Fruit fly (Drosophila melanogaster): Measurements from ENCODE around the gene CG7271.
A peak's percentile ranks its signal among the peaks of the same experiment; 100 is the strongest.

The CG7271 gene

dm6 chr3L:18622422-18622739, 33.8 kb downstream of the CG7271 start, which contains the start of gene bora (continued):
- no peak for TF ChIP-seq CG10366 (GFP tag; IDR thresholded peaks at IDR 0.05)
- no peak for TF ChIP-seq CG43689 (GFP tag; IDR thresholded peaks at IDR 0.05)
- TF ChIP-seq CG30431 (GFP tag; optimal IDR thresholded peaks at IDR 0.05), result no peak
- no peak for TF ChIP-seq Abd-B (GFP tag; optimal IDR thresholded peaks at IDR 0.05)
- no peak for TF ChIP-seq hbn (GFP tag; IDR thresholded peaks at IDR 0.05; ENCODE audit: partially characterized antibody)
- no peak for TF ChIP-seq btn (GFP tag; optimal IDR thresholded peaks at IDR 0.05)
- no peak for TF ChIP-seq ems (GFP tag; optimal IDR thresholded peaks at IDR 0.05)
- no peak for TF ChIP-seq Lhr (GFP tag; optimal IDR thresholded peaks at IDR 0.05)
- TF ChIP-seq CG14860 (GFP tag; IDR thresholded peaks at IDR 0.05; ENCODE audit: partially characterized antibody), result 0 out of 3 replicates have a peak, but pooled peaks have one; percentile 24
- peak; percentile 90 for TF ChIP-seq sens (GFP tag)
- TF ChIP-seq CG34376 (GFP tag; optimal IDR thresholded peaks at IDR 0.05), result no peak
- TF ChIP-seq Rx (GFP tag; IDR thresholded peaks at IDR 0.05), result 0 out of 2 replicates have a peak, but pooled peaks have one; percentile 9
- TF ChIP-seq CG14441 (GFP tag; IDR thresholded peaks at IDR 0.05), result no peak
- no peak for TF ChIP-seq CG32772 (GFP tag; IDR thresholded peaks at IDR 0.05)
- TF ChIP-seq pros (GFP tag; optimal IDR thresholded peaks at IDR 0.05), result no peak
- TF ChIP-seq CG17568 (GFP tag; optimal IDR thresholded peaks at IDR 0.05), result no peak
- TF ChIP-seq trem (tag; optimal IDR thresholded peaks at IDR 0.05), result peak; percentile 17
- no peak for TF ChIP-seq CG11695 (GFP tag; IDR thresholded peaks at IDR 0.05)
- no peak for TF ChIP-seq emc (GFP tag; optimal IDR thresholded peaks at IDR 0.05)
- TF ChIP-seq CG31224 (GFP tag; IDR thresholded peaks at IDR 0.05), result no peak
- TF ChIP-seq knrl (GFP tag; IDR thresholded peaks at IDR 0.05; ENCODE audit: partially characterized antibody), result 0 out of 3 replicates have a peak, but pooled peaks have one; percentile 29
- TF ChIP-seq Nf-YC (tag; optimal IDR thresholded peaks at IDR 0.05), result no peak
- no peak for TF ChIP-seq Gsc (GFP tag; IDR thresholded peaks at IDR 0.05)
- peak; percentile 61 for TF ChIP-seq gfzf (GFP tag; optimal IDR thresholded peaks at IDR 0.05)
- TF ChIP-seq h (optimal IDR thresholded peaks at IDR 0.05), result no peak
- peak; percentile 92 for TF ChIP-seq Myb (GFP tag; optimal IDR thresholded peaks at IDR 0.05)
- TF ChIP-seq tup (GFP tag; optimal IDR thresholded peaks at IDR 0.05), result no peak
- no peak for TF ChIP-seq CG17385 (GFP tag; optimal IDR thresholded peaks at IDR 0.05)
- no peak for TF ChIP-seq salm (tag; optimal IDR thresholded peaks at IDR 0.05)
- TF ChIP-seq CG2129 (GFP tag; IDR thresholded peaks at IDR 0.05; ENCODE audit: partially characterized antibody), result no peak
- TF ChIP-seq schlank (tag; optimal IDR thresholded peaks at IDR 0.05), result no peak
- no peak for TF ChIP-seq CG9609 (GFP tag; optimal IDR thresholded peaks at IDR 0.05)
- TF ChIP-seq esg (GFP tag; conservative IDR thresholded peaks at IDR 0.05), result no peak
- no peak for TF ChIP-seq pita (GFP tag; optimal IDR thresholded peaks at IDR 0.05)
- TF ChIP-seq Sox100B (GFP tag; optimal IDR thresholded peaks at IDR 0.05), result no peak
- no peak for TF ChIP-seq C15 (GFP tag; IDR thresholded peaks at IDR 0.05)
- TF ChIP-seq Hr78 (GFP tag; optimal IDR thresholded peaks at IDR 0.05), result no peak
- TF ChIP-seq Dref (GFP tag; IDR thresholded peaks at IDR 0.05), result peak; percentile 61
- TF ChIP-seq sqz (GFP tag; optimal IDR thresholded peaks at IDR 0.05), result no peak
- TF ChIP-seq vfl (GFP tag; optimal IDR thresholded peaks at IDR 0.05), result no peak
- no peak for TF ChIP-seq CHES-1-like (GFP tag; optimal IDR thresholded peaks at IDR 0.05)
- no peak for TF ChIP-seq Adf1 (GFP tag; IDR thresholded peaks at IDR 0.05)
- TF ChIP-seq CG4360 (GFP tag; IDR thresholded peaks at IDR 0.05), result no peak
- TF ChIP-seq Elba2 (GFP tag; optimal IDR thresholded peaks at IDR 0.05), result no peak
- TF ChIP-seq CG12155 (GFP tag; optimal IDR thresholded peaks at IDR 0.05), result no peak
- no peak for TF ChIP-seq Bdp1 (GFP tag; optimal IDR thresholded peaks at IDR 0.05)
- TF ChIP-seq D19B (GFP tag; optimal IDR thresholded peaks at IDR 0.05), result no peak
- no peak for TF ChIP-seq CG6813 (GFP tag; optimal IDR thresholded peaks at IDR 0.05)
- TF ChIP-seq CG9817 (tag; optimal IDR thresholded peaks at IDR 0.05), result no peak
- TF ChIP-seq CG1024 (GFP tag; IDR thresholded peaks at IDR 0.05), result no peak
- peak; percentile 24; the same call in 1 of the 3 replicates for TF ChIP-seq CG16813 (GFP tag; IDR thresholded peaks at IDR 0.05; ENCODE audit: partially characterized antibody)
- TF ChIP-seq CG15601 (tag; optimal IDR thresholded peaks at IDR 0.05), result no peak
